Fruit fly (Drosophila melanogaster) whole organism, embryonic: ENCODE measurements around the gene tra.

Experiments used
- CG10274 ChIP-seq: fragments of 200-800 bp; sonication (Bioruptor generic); optimal IDR thresholded peaks from 3 replicates; lab custom pipeline; 2017; ENCODE audit warnings: missing biosample characterization, mild to moderate bottlenecking, missing genetic modification characterization
- CG11085 ChIP-seq: fragments of 200-800 bp; sonication (Bioruptor generic); IDR thresholded peaks from 2 replicates; pipeline ENCODE4 v1.3.6; 2022; ENCODE audit warnings: missing biosample characterization, missing genetic modification characterization
- CG11247 ChIP-seq: fragments of 200-800 bp; sonication (Bioruptor generic); IDR thresholded peaks from 2 replicates; pipeline ENCODE4 v1.3.6; 2022; ENCODE audit warnings: missing biosample characterization, missing genetic modification characterization
- CG11695 ChIP-seq: fragments of 200-800 bp; sonication (Bioruptor generic); IDR thresholded peaks from 3 replicates; pipeline ENCODE4 v1.3.6; 2022; ENCODE audit warnings: missing biosample characterization, missing genetic modification characterization
- CG15011 ChIP-seq: fragments of 200-800 bp; sonication (Bioruptor generic); optimal IDR thresholded peaks from 3 replicates; lab custom pipeline; 2018; ENCODE audit warnings: missing biosample characterization, mild to moderate bottlenecking, missing genetic modification characterization
- CG1602 ChIP-seq: fragments of 200-800 bp; sonication (Bioruptor generic); optimal IDR thresholded peaks from 3 replicates; lab custom pipeline; 2016; ENCODE audit warnings: missing biosample characterization, missing genetic modification characterization
- CG16813 ChIP-seq: fragments of 200-800 bp; sonication (Bioruptor generic); IDR thresholded peaks from 3 replicates; pipeline ENCODE4 v1.3.6; 2022; ENCODE audit warnings: missing biosample characterization, missing genetic modification characterization; ENCODE audit not compliant: partially characterized antibody
- CG17802 ChIP-seq: fragments of 200-800 bp; sonication (Bioruptor generic); optimal IDR thresholded peaks from 2 replicates; lab custom pipeline; 2018; ENCODE audit warnings: missing biosample characterization, mild to moderate bottlenecking, missing genetic modification characterization, moderate library complexity
- CG2116 ChIP-seq: fragments of 200-800 bp; sonication (Bioruptor generic); optimal IDR thresholded peaks from 3 replicates; lab custom pipeline; 2018; ENCODE audit warnings: missing biosample characterization, mild to moderate bottlenecking, missing genetic modification characterization
- CG31388 ChIP-seq: fragments of 200-800 bp; sonication (Bioruptor generic); optimal IDR thresholded peaks from 2 replicates; lab custom pipeline; 2016; ENCODE audit warnings: missing biosample characterization, missing genetic modification characterization
- CG4854 ChIP-seq: fragments of 200-800 bp; sonication (Bioruptor generic); optimal IDR thresholded peaks from 2 replicates; lab custom pipeline; 2016; ENCODE audit warnings: missing biosample characterization, missing genetic modification characterization, inconsistent platforms
- CG6683 ChIP-seq: fragments of 200-800 bp; sonication (Bioruptor generic); optimal IDR thresholded peaks from 2 replicates; lab custom pipeline; 2017; ENCODE audit warnings: missing biosample characterization, mild to moderate bottlenecking, missing genetic modification characterization, missing genetic modification reagents
- CG6813 ChIP-seq: fragments of 200-800 bp; sonication (Bioruptor generic); optimal IDR thresholded peaks from 2 replicates; lab custom pipeline; 2017; ENCODE audit warnings: missing biosample characterization, missing genetic modification characterization, mild to moderate bottlenecking, moderate library complexity, missing genetic modification reagents
- CG7745 ChIP-seq: fragments of 200-800 bp; sonication (Bioruptor generic); optimal IDR thresholded peaks from 2 replicates; lab custom pipeline; 2018; ENCODE audit warnings: missing biosample characterization, mild to moderate bottlenecking, missing genetic modification characterization, moderate library complexity
- CG8359 ChIP-seq: fragments of 200-800 bp; sonication (Bioruptor generic); optimal IDR thresholded peaks from 2 replicates; lab custom pipeline; 2017; ENCODE audit warnings: missing biosample characterization, mild to moderate bottlenecking, missing genetic modification characterization, borderline replicate concordance
- CG9215 ChIP-seq: fragments of 200-800 bp; sonication (Bioruptor generic); IDR thresholded peaks from 2 replicates; pipeline ENCODE4 v1.3.6; 2022; ENCODE audit warnings: missing biosample characterization, missing genetic modification characterization
- Chrac-16 ChIP-seq: fragments of 200-800 bp; sonication (Bioruptor generic); optimal IDR thresholded peaks from 3 replicates; lab custom pipeline; 2016; ENCODE audit warnings: missing biosample characterization, missing genetic modification characterization
- Dfd ChIP-seq, 2 experiments: fragments of >200 bp; optimal IDR thresholded peaks; 2 replicates each; lab custom pipeline; 2017; ENCODE audit warnings: missing biosample characterization in 2 of 2, missing genetic modification characterization in 2 of 2
- Hr39 ChIP-seq: fragments of >200 bp; optimal IDR thresholded peaks from 2 replicates; lab custom pipeline; 2017
- Hr51 ChIP-seq, 2 experiments: fragments of 200-800 bp; sonication (Bioruptor generic); optimal IDR thresholded peaks; 2 replicates in 1 of 2; 3 replicates in 1 of 2; lab custom pipeline; 2016 to 2018; ENCODE audit warnings: missing biosample characterization in 2 of 2, missing genetic modification characterization in 2 of 2, mild to moderate bottlenecking in 1 of 2, moderate library complexity in 1 of 2
- Med ChIP-seq: fragments of 200-800 bp; sonication (Bioruptor generic); peaks from one replicate; lab custom pipeline; 2016; ENCODE audit warnings: missing biosample characterization, missing genetic modification characterization, mild to moderate bottlenecking, inconsistent platforms, moderate library complexity
- Mes4 ChIP-seq: fragments of 200-800 bp; sonication (Bioruptor generic); optimal IDR thresholded peaks from 2 replicates; lab custom pipeline; 2016; ENCODE audit warnings: missing biosample characterization, missing genetic modification characterization
- Opbp ChIP-seq: fragments of 200-800 bp; sonication (Bioruptor generic); IDR thresholded peaks from 3 replicates; pipeline ENCODE4 v1.3.6; 2022; ENCODE audit warnings: missing biosample characterization, missing genetic modification characterization; ENCODE audit not compliant: partially characterized antibody
- Rx ChIP-seq: fragments of 200-800 bp; sonication (Bioruptor generic); IDR thresholded peaks from 2 replicates; pipeline ENCODE4 v1.3.6; 2022; ENCODE audit warnings: missing biosample characterization, missing genetic modification characterization
- Scr ChIP-seq: fragments of 200-800 bp; sonication (Bioruptor generic); IDR thresholded peaks from 2 replicates; pipeline ENCODE4 v1.3.6; 2022; ENCODE audit warnings: missing biosample characterization, missing genetic modification characterization; ENCODE audit not compliant: partially characterized antibody
- Sry-β ChIP-seq: fragments of 200-800 bp; sonication (Bioruptor generic); optimal IDR thresholded peaks from 2 replicates; lab custom pipeline; 2018; ENCODE audit warnings: missing biosample characterization, mild to moderate bottlenecking, missing genetic modification characterization, moderate library complexity
- Taf1 ChIP-seq: fragments of 200-800 bp; sonication (Bioruptor generic); IDR thresholded peaks from 2 replicates; pipeline ENCODE4 v1.3.6; 2022; ENCODE audit warnings: missing biosample characterization, missing genetic modification characterization
- abd-A ChIP-seq: fragments of 200-800 bp; sonication (Bioruptor generic); optimal IDR thresholded peaks from 3 replicates; lab custom pipeline; 2019; ENCODE audit warnings: missing biosample characterization, mild to moderate bottlenecking, missing genetic modification characterization, moderate library complexity
- ac ChIP-seq: fragments of 200-800 bp; sonication (Bioruptor generic); optimal IDR thresholded peaks from 3 replicates; lab custom pipeline; 2017; ENCODE audit warnings: missing biosample characterization, mild to moderate bottlenecking, missing genetic modification characterization
- cas ChIP-seq: fragments of 200-800 bp; sonication (Bioruptor generic); IDR thresholded peaks from 2 replicates; pipeline ENCODE4 v1.3.6; 2022; ENCODE audit warnings: missing biosample characterization, missing genetic modification characterization
- cg ChIP-seq: fragments of 200-800 bp; sonication (Bioruptor generic); optimal IDR thresholded peaks from 3 replicates; lab custom pipeline; 2019; ENCODE audit warnings: missing biosample characterization, mild to moderate bottlenecking, missing genetic modification characterization, moderate library complexity
- ci ChIP-seq: fragments of 200-800 bp; sonication (Bioruptor generic); IDR thresholded peaks from 3 replicates; pipeline ENCODE4 v1.3.6; 2022; ENCODE audit warnings: missing biosample characterization, missing genetic modification characterization
- corto ChIP-seq: fragments of 200-800 bp; sonication (Bioruptor generic); optimal IDR thresholded peaks from 2 replicates; lab custom pipeline; 2016; ENCODE audit warnings: missing biosample characterization, mild to moderate bottlenecking, missing genetic modification characterization, moderate library complexity
- crc ChIP-seq: fragments of 200-800 bp; sonication (Bioruptor generic); optimal IDR thresholded peaks from 2 replicates; lab custom pipeline; 2016; ENCODE audit warnings: missing biosample characterization, missing genetic modification characterization
- croc ChIP-seq: fragments of 200-800 bp; sonication (Bioruptor generic); conservative IDR thresholded peaks from 3 replicates; pipeline ENCODE4 v1.3.6; 2022; ENCODE audit warnings: missing biosample characterization, missing genetic modification characterization
- dmrt99B ChIP-seq: fragments of 200-800 bp; sonication (Bioruptor generic); optimal IDR thresholded peaks from 2 replicates; lab custom pipeline; 2018; ENCODE audit warnings: missing biosample characterization, mild to moderate bottlenecking, missing genetic modification characterization, moderate library complexity
- en ChIP-seq: fragments of 200-800 bp; sonication (Bioruptor generic); optimal IDR thresholded peaks from 2 replicates; lab custom pipeline; 2016; ENCODE audit warnings: missing biosample characterization, missing genetic modification characterization
- eve ChIP-seq, 2 experiments: fragments of >200 bp; optimal IDR thresholded peaks; 2 replicates each; lab custom pipeline; 2017; ENCODE audit warnings: missing biosample characterization in 2 of 2, missing genetic modification characterization in 2 of 2
- ftz-f1 ChIP-seq: fragments of 200-800 bp; sonication (Bioruptor generic); optimal IDR thresholded peaks from 2 replicates; lab custom pipeline; 2016; ENCODE audit warnings: missing biosample characterization, missing genetic modification characterization
- gfzf ChIP-seq: fragments of 200-800 bp; sonication (Bioruptor generic); optimal IDR thresholded peaks from 2 replicates; lab custom pipeline; 2016; ENCODE audit warnings: missing biosample characterization, mild to moderate bottlenecking, missing genetic modification characterization, moderate library complexity
- lilli ChIP-seq: fragments of 200-800 bp; sonication (Bioruptor generic); optimal IDR thresholded peaks from 3 replicates; lab custom pipeline; 2016; ENCODE audit warnings: missing biosample characterization, missing genetic modification characterization
- luna ChIP-seq: fragments of 200-800 bp; sonication (Bioruptor generic); optimal IDR thresholded peaks from 2 replicates; lab custom pipeline; 2016; ENCODE audit warnings: missing biosample characterization, missing genetic modification characterization
- nerfin-1 ChIP-seq: fragments of 200-800 bp; sonication (Bioruptor generic); optimal IDR thresholded peaks from 3 replicates; lab custom pipeline; 2019; ENCODE audit warnings: missing biosample characterization, mild to moderate bottlenecking, missing genetic modification characterization, moderate library complexity
- pan ChIP-seq, 4 experiments: fragments of >200 bp in 3 of 4; fragments of 200-800 bp in 1 of 4; sonication (Bioruptor generic) in 1 of 4; optimal IDR thresholded peaks in 3 of 4; IDR thresholded peaks in 1 of 4; 2 replicates each; pipeline versions ENCODE4 v1.3.6 to Lab custom; 2017 to 2022; ENCODE audit warnings: missing biosample characterization in 2 of 4, missing genetic modification characterization in 2 of 4, mixed read lengths in 1 of 4
- pzg ChIP-seq: fragments of 200-800 bp; sonication (Bioruptor generic); optimal IDR thresholded peaks from 3 replicates; lab custom pipeline; 2018; ENCODE audit warnings: missing biosample characterization, mild to moderate bottlenecking, missing genetic modification characterization, moderate library complexity
- ro ChIP-seq: fragments of 200-800 bp; sonication (Bioruptor generic); IDR thresholded peaks from 2 replicates; pipeline ENCODE4 v1.3.6; 2022; ENCODE audit warnings: missing biosample characterization, missing genetic modification characterization
- sim ChIP-seq: fragments of 200-800 bp; sonication (Bioruptor generic); IDR thresholded peaks from 2 replicates; pipeline ENCODE4 v1.3.6; 2022; ENCODE audit warnings: missing biosample characterization, missing genetic modification characterization
- slbo ChIP-seq: fragments of 200-800 bp; sonication (Bioruptor generic); IDR thresholded peaks from 2 replicates; pipeline ENCODE4 v1.3.6; 2022; ENCODE audit warnings: missing biosample characterization, missing genetic modification characterization
- tgo ChIP-seq: fragments of 200-800 bp; sonication (Bioruptor generic); IDR thresholded peaks from 3 replicates; pipeline ENCODE4 v1.3.6; 2022; ENCODE audit warnings: missing biosample characterization, missing genetic modification characterization

The tra gene

dm6 chr3L:16571014-16571738 lies 19.7 kb downstream of the tra start (continued):
- TF ChIP-seq CG4854 = peak; percentile 18
- no peak for TF ChIP-seq nerfin-1
- TF ChIP-seq lilli (GFP tag; lab: Kevin White, UChicago) = peak; percentile 60
- no peak for TF ChIP-seq pzg
- no peak for TF ChIP-seq Sry-β
- TF ChIP-seq CG17802 (tag; lab: Kevin White, UChicago) = no peak
- no peak for TF ChIP-seq sim
- TF ChIP-seq Taf1 (GFP tag; lab: Robert Waterston, UW) = no peak
- TF ChIP-seq CG8359 (GFP tag; lab: Kevin White, UChicago) = peak; percentile 93
- TF ChIP-seq croc (GFP tag; lab: Robert Waterston, UW) = no peak
- TF ChIP-seq CG1602 (GFP tag; lab: Kevin White, UChicago) = peak; percentile 36
- no peak for TF ChIP-seq CG11085 (GFP tag; lab: Robert Waterston, UW)
- TF ChIP-seq pan (optimal IDR thresholded peaks at IDR 0.05; lab: Kevin White, UChicago) = no peak
- TF ChIP-seq pan (GFP tag; optimal IDR thresholded peaks at IDR 0.05 in 1 of 2, IDR thresholded peaks at IDR 0.05 in 1 of 2) = peak in 1 of 2 experiments; percentile 71
- peak; percentile 75 for TF ChIP-seq slbo (GFP tag; lab: Robert Waterston, UW)
- no peak for TF ChIP-seq Hr39 (lab: Kevin White, UChicago)
- no peak for TF ChIP-seq luna (GFP tag; lab: Kevin White, UChicago)
- TF ChIP-seq CG11695 (GFP tag; lab: Robert Waterston, UW) = peak; percentile 57; the same call in 2 of the 3 replicates
- TF ChIP-seq eve (GFP tag; optimal IDR thresholded peaks at IDR 0.05; lab: Kevin White, UChicago) = peak in 1 of 2 experiments; percentile 45
- no peak for TF ChIP-seq CG6813 (GFP tag; lab: Kevin White, UChicago)
- TF ChIP-seq, all 482 proteins: peak for 209

dm6 chr3L:16569456-16569855 lies 21.4 kb downstream of the tra start:
- TF ChIP-seq CG15011 (GFP tag; lab: Kevin White, UChicago) = no peak
- TF ChIP-seq ro (GFP tag; lab: Robert Waterston, UW) = no peak
- TF ChIP-seq CG6683 = no peak
- TF ChIP-seq ftz-f1 (GFP tag; lab: Kevin White, UChicago) = peak; percentile 75
- no peak for TF ChIP-seq Scr (GFP tag; lab: Robert Waterston, UW)
- TF ChIP-seq corto (GFP tag; lab: Kevin White, UChicago) = no peak
- TF ChIP-seq CG10274 (GFP tag; lab: Kevin White, UChicago) = no peak
- TF ChIP-seq CG9215 (GFP tag; lab: Robert Waterston, UW) = no peak
- no peak for TF ChIP-seq cg
- TF ChIP-seq Dfd (GFP tag; optimal IDR thresholded peaks at IDR 0.05; lab: Kevin White, UChicago) = no peak
- TF ChIP-seq CG7745 (tag; lab: Kevin White, UChicago) = peak; percentile 66
- TF ChIP-seq en (GFP tag; lab: Kevin White, UChicago) = no peak
- TF ChIP-seq Chrac-16 = no peak
- TF ChIP-seq Opbp (GFP tag; lab: Robert Waterston, UW) = 0 out of 3 replicates have a peak, but pooled peaks have one; percentile 10
- no peak for TF ChIP-seq Hr51 (GFP tag; optimal IDR thresholded peaks at IDR 0.05; lab: Kevin White, UChicago)
- TF ChIP-seq Med (GFP tag; lab: Kevin White, UChicago) = peak; percentile 4
- TF ChIP-seq abd-A (tag; lab: Kevin White, UChicago) = peak; percentile 28
- TF ChIP-seq CG16813 (GFP tag; lab: Robert Waterston, UW) = no peak
- TF ChIP-seq ci = no peak
- TF ChIP-seq ac (GFP tag; lab: Kevin White, UChicago) = no peak
- no peak for TF ChIP-seq slbo (GFP tag; lab: Robert Waterston, UW)
- TF ChIP-seq CG11247 (GFP tag; lab: Robert Waterston, UW) = no peak
- no peak for TF ChIP-seq Mes4
- no peak for TF ChIP-seq CG2116 (GFP tag; lab: Kevin White, UChicago)
- TF ChIP-seq tgo (GFP tag; lab: Robert Waterston, UW) = no peak
- TF ChIP-seq gfzf (GFP tag; lab: Kevin White, UChicago) = no peak
- TF ChIP-seq cas (GFP tag; lab: Robert Waterston, UW) = no peak
- no peak for TF ChIP-seq Rx (GFP tag; lab: Robert Waterston, UW)
- no peak for TF ChIP-seq CG31388 (GFP tag; lab: Kevin White, UChicago)
- no peak for TF ChIP-seq dmrt99B (tag; lab: Kevin White, UChicago)
- TF ChIP-seq crc = no peak
